Worm (Caenorhabditis elegans) whole organism, L1 larva: ENCODE measurements around the gene wdr-83.

Source experiments
- C04F5.9 ChIP-seq: sonication (generic microtip); optimal IDR thresholded peaks from 2 replicates; lab custom pipeline; 2016; ENCODE audit warnings: missing genetic modification characterization, missing compliant biosample characterization
- C16A3.4 ChIP-seq: fragments of 150-350 bp; optimal IDR thresholded peaks from 2 replicates; lab custom pipeline; 2014; ENCODE audit warnings: missing biosample characterization, missing genetic modification characterization
- F16B12.6 ChIP-seq: fragments of 150-350 bp; optimal IDR thresholded peaks from 2 replicates; lab custom pipeline; 2014; ENCODE audit warnings: missing biosample characterization, missing genetic modification characterization
- ceh-82 ChIP-seq, 3 experiments: fragments of 150-350 bp in 1 of 3; sonication (generic microtip) in 2 of 3; optimal IDR thresholded peaks; 2 replicates each; lab custom pipeline; 2014 to 2017; ENCODE audit warnings: missing biosample characterization in 3 of 3, missing genetic modification characterization in 3 of 3
- ceh-88 ChIP-seq: fragments of 200-800 bp; sonication (Bioruptor generic); IDR thresholded peaks from 2 replicates; pipeline ENCODE4 v1.3.6; 2022; ENCODE audit warnings: missing genetic modification characterization, missing compliant biosample characterization
- ceh-90 ChIP-seq: sonication (generic microtip); optimal IDR thresholded peaks from 2 replicates; lab custom pipeline; 2016; ENCODE audit warnings: missing genetic modification characterization, missing compliant biosample characterization
- efl-1 ChIP-seq, 4 experiments: fragments of 150-350 bp; optimal IDR thresholded peaks in 3 of 4; peaks in 1 of 4; 1 replicate in 1 of 4; 2 replicates in 3 of 4; lab custom pipeline; 2014; ENCODE audit warnings: missing biosample characterization in 2 of 4, missing genetic modification characterization in 2 of 4, missing genetic modification reagents in 2 of 4
- egl-27 ChIP-seq, 2 experiments: fragments of 150-350 bp in 1 of 2; sonication (generic microtip); optimal IDR thresholded peaks; 3 replicates each; lab custom pipeline; 2017 to 2018; ENCODE audit warnings: missing biosample characterization in 2 of 2, missing genetic modification characterization in 2 of 2, missing genetic modification reagents in 2 of 2
- elt-3 ChIP-seq, 6 experiments: fragments of 150-350 bp in 1 of 6; sonication (generic microtip); optimal IDR thresholded peaks; 2 replicates each; lab custom pipeline; 2017 to 2018; ENCODE audit warnings: missing biosample characterization in 6 of 6, missing genetic modification characterization in 6 of 6, inconsistent platforms in 1 of 6
- ets-5 ChIP-seq: fragments of 200-800 bp; sonication (Bioruptor generic); IDR thresholded peaks from 2 replicates; pipeline ENCODE4 v1.3.6; 2022; ENCODE audit warnings: missing genetic modification characterization, missing compliant biosample characterization
- fkh-10 ChIP-seq: sonication (generic microtip); optimal IDR thresholded peaks from 2 replicates; lab custom pipeline; 2017; ENCODE audit warnings: missing biosample characterization, missing genetic modification reagents, missing genetic modification characterization
- fkh-8 ChIP-seq: sonication (generic microtip); optimal IDR thresholded peaks from 2 replicates; lab custom pipeline; 2016; ENCODE audit warnings: mild to moderate bottlenecking, missing genetic modification characterization, missing compliant biosample characterization
- fos-1 ChIP-seq: fragments of 150-350 bp; optimal IDR thresholded peaks from 2 replicates; lab custom pipeline; 2014; ENCODE audit warnings: missing biosample characterization, missing genetic modification characterization
- hlh-17 ChIP-seq: fragments of 200-800 bp; sonication (Bioruptor generic); optimal IDR thresholded peaks from 2 replicates; lab custom pipeline; 2018; ENCODE audit warnings: missing genetic modification characterization, mild to moderate bottlenecking, missing compliant biosample characterization, moderate library complexity, borderline replicate concordance
- isw-1 ChIP-seq: fragments of 200-800 bp; sonication (Bioruptor generic); IDR thresholded peaks from 2 replicates; pipeline ENCODE4 v1.3.6; 2022; ENCODE audit warnings: missing genetic modification characterization, missing compliant biosample characterization
- lin-13 ChIP-seq: fragments of 150-350 bp; optimal IDR thresholded peaks from 2 replicates; lab custom pipeline; 2014; ENCODE audit warnings: missing biosample characterization, missing genetic modification reagents, missing genetic modification characterization
- lin-14 ChIP-seq: fragments of 200-800 bp; sonication (Bioruptor generic); optimal IDR thresholded peaks from 2 replicates; lab custom pipeline; 2018; ENCODE audit warnings: mild to moderate bottlenecking, missing genetic modification characterization, moderate library complexity, missing compliant biosample characterization
- lin-15B ChIP-seq: fragments of 150-350 bp; sonication (generic microtip); optimal IDR thresholded peaks from 3 replicates; lab custom pipeline; 2014; ENCODE audit warnings: missing biosample characterization, missing genetic modification characterization
- lin-35 ChIP-seq, 2 experiments: fragments of 150-350 bp; optimal IDR thresholded peaks; 2 replicates each; lab custom pipeline; 2014; ENCODE audit warnings: missing biosample characterization in 2 of 2, missing genetic modification characterization in 2 of 2, missing genetic modification reagents in 2 of 2
- lsy-2 ChIP-seq, 2 experiments: fragments of 150-350 bp; optimal IDR thresholded peaks; 2 replicates each; lab custom pipeline; 2014; ENCODE audit warnings: missing biosample characterization in 2 of 2, missing genetic modification characterization in 2 of 2
- mdl-1 ChIP-seq, 2 experiments: fragments of 150-350 bp; optimal IDR thresholded peaks; 2 replicates each; lab custom pipeline; 2014 to 2017; ENCODE audit warnings: missing biosample characterization in 2 of 2, missing genetic modification characterization in 2 of 2, inconsistent platforms in 1 of 2
- mep-1 ChIP-seq: fragments of 150-350 bp; optimal IDR thresholded peaks from 2 replicates; lab custom pipeline; 2014; ENCODE audit warnings: missing biosample characterization, missing genetic modification characterization
- nhr-47 ChIP-seq: sonication (generic microtip); optimal IDR thresholded peaks from 2 replicates; lab custom pipeline; 2016; ENCODE audit warnings: mild to moderate bottlenecking, missing genetic modification characterization, moderate library complexity, missing compliant biosample characterization
- nhr-71 ChIP-seq: sonication (generic microtip); optimal IDR thresholded peaks from 2 replicates; lab custom pipeline; 2016; ENCODE audit warnings: mild to moderate bottlenecking, missing genetic modification characterization, moderate library complexity, missing compliant biosample characterization
- pag-3 ChIP-seq: sonication (generic microtip); optimal IDR thresholded peaks from 2 replicates; lab custom pipeline; 2017; ENCODE audit warnings: missing genetic modification characterization, mild to moderate bottlenecking, missing compliant biosample characterization, antibody characterized with exemption, borderline replicate concordance; ENCODE audit not compliant: insufficient read depth
- pax-3 ChIP-seq: fragments of 200-800 bp; sonication (Bioruptor generic); optimal IDR thresholded peaks from 2 replicates; lab custom pipeline; 2018; ENCODE audit warnings: mild to moderate bottlenecking, missing genetic modification characterization, moderate library complexity, missing compliant biosample characterization
- snu-23 ChIP-seq: sonication (generic microtip); optimal IDR thresholded peaks from 2 replicates; lab custom pipeline; 2016; ENCODE audit warnings: missing genetic modification characterization, missing compliant biosample characterization
- sptf-1 ChIP-seq: fragments of 150-350 bp; optimal IDR thresholded peaks from 2 replicates; lab custom pipeline; 2014; ENCODE audit warnings: missing biosample characterization, missing genetic modification characterization
- tlp-1 ChIP-seq: fragments of 150-350 bp; optimal IDR thresholded peaks from 2 replicates; lab custom pipeline; 2014; ENCODE audit warnings: missing biosample characterization, missing genetic modification characterization
- unc-130 ChIP-seq: fragments of 150-350 bp; optimal IDR thresholded peaks from 2 replicates; lab custom pipeline; 2017; ENCODE audit warnings: missing biosample characterization, missing genetic modification characterization, inconsistent platforms
- unc-86 ChIP-seq: sonication (generic microtip); optimal IDR thresholded peaks from 2 replicates; lab custom pipeline; 2016; ENCODE audit warnings: missing genetic modification characterization, missing compliant biosample characterization
- vab-15 ChIP-seq: sonication (generic microtip); optimal IDR thresholded peaks from 2 replicates; lab custom pipeline; 2017; ENCODE audit warnings: missing genotype, mild to moderate bottlenecking, missing genetic modification characterization, missing compliant biosample characterization
- ztf-4 ChIP-seq: fragments of 150-350 bp; optimal IDR thresholded peaks from 2 replicates; lab custom pipeline; 2014; ENCODE audit warnings: missing biosample characterization, missing genetic modification characterization

The wdr-83 gene

DNA sequence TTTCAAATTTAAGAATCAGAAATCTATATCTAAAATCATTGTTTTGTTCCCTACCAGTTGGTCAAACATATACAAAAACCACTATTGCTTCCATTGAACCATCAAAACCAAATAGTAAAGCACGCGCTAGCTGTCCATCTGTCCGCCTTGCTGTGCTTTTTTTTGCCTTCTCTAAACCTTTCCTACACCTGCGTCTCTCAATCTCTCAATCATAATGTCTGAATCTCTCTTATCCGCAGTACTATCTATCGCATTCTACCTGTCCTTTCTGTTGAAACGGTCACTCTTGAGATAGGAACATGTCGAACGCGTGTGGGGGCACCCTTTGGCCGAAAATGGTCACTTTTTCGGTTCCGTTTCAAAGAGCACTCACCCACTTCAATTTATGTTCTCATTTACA, 15.8 kb upstream of the wdr-83 start (continued):
- peak in 1 of 2 experiments; percentile 29 for TF ChIP-seq lsy-2 (tag; optimal IDR thresholded peaks at IDR 0.05; lab: Kevin White, UChicago)
- no peak for TF ChIP-seq fos-1 (tag; lab: Kevin White, UChicago)
- TF ChIP-seq vab-15 (tag; lab: Kevin White, UChicago): no peak
- TF ChIP-seq unc-130 (tag; lab: Kevin White, UChicago): no peak
- no peak for TF ChIP-seq isw-1 (GFP tag; lab: Robert Waterston, UW)
- TF ChIP-seq tlp-1: no peak
- no peak for TF ChIP-seq ceh-90
- TF ChIP-seq nhr-47 (tag; lab: Kevin White, UChicago): no peak
- peak in 1 of 2 experiments; percentile 6 for TF ChIP-seq mdl-1 (tag; optimal IDR thresholded peaks at IDR 0.05; lab: Kevin White, UChicago)
- TF ChIP-seq pax-3: no peak
- no peak for TF ChIP-seq pag-3 (tag; lab: Kevin White, UChicago)
- no peak for TF ChIP-seq hlh-17 (GFP tag; lab: Kevin White, UChicago)
- no peak for TF ChIP-seq egl-27 (tag; optimal IDR thresholded peaks at IDR 0.05; lab: Kevin White, UChicago)
- TF ChIP-seq ztf-4 (tag; lab: Kevin White, UChicago): no peak
- TF ChIP-seq mep-1 (tag; lab: Kevin White, UChicago): peak; percentile 44
- no peak for TF ChIP-seq lin-15B (tag; lab: Kevin White, UChicago)
- peak; percentile 59 for TF ChIP-seq lin-14 (GFP tag; lab: Kevin White, UChicago)
- peak; percentile 12 to 14 for TF ChIP-seq lin-35 (GFP tag; optimal IDR thresholded peaks at IDR 0.05; lab: Kevin White, UChicago)
- no peak for TF ChIP-seq lin-13
- TF ChIP-seq unc-86 (tag; lab: Kevin White, UChicago): no peak
- TF ChIP-seq ceh-88: no peak
- TF ChIP-seq F16B12.6 (tag; lab: Kevin White, UChicago): no peak
- TF ChIP-seq elt-3 (tag; optimal IDR thresholded peaks at IDR 0.05; lab: Kevin White, UChicago): no peak

DNA sequence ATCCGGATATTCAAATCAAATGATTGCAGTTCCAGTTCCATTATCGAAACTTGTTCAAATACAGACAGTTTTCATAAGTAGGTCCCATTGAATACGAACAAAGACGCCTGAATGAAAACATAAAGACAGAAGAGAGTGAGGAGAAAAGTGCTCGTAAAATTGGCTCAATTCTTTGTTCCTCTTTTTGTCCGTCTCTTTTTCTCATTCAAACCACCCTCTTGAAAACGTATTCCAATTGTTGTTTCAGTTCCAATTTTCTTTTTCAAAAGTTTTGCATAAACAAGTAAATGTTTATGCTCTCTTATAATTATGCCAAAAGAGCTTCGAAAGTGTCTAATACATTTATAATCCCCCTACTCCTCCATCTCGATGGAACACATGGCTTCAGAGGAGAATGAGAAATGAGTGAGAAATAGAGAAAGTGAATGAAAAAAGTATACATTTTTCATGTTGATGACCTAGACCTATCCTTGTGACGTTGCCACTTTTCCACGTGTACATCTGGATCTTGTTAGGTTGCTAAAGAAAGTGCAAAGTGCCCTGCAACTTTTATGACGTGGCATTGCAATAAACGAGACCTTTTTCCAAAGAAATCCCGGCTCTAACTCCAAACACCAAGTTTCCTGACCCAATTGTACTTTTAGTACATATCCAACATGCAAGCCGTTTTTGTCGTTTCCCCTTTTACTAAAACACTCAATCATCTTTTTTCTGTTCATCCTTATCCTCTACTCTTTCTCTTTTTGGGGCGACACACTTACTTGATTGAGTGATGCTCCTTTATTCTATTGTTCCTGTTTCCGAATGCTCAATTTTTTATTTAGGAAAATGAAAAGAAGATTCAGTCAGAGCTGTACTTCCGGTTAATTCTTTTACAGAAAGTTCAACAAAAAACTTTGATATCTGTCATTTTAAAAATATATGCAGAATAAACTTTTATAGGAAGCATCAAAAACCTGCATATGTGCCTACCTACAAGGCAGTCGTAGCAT, 15.0 kb upstream of the wdr-83 start:
- TF ChIP-seq fkh-10 (GFP tag; lab: Kevin White, UChicago) (peak; percentile 87), lin-14 (GFP tag; lab: Kevin White, UChicago) (peak; percentile 58), sptf-1 (tag; lab: Kevin White, UChicago) (no peak), C16A3.4 (tag; lab: Kevin White, UChicago) (no peak)

DNA sequence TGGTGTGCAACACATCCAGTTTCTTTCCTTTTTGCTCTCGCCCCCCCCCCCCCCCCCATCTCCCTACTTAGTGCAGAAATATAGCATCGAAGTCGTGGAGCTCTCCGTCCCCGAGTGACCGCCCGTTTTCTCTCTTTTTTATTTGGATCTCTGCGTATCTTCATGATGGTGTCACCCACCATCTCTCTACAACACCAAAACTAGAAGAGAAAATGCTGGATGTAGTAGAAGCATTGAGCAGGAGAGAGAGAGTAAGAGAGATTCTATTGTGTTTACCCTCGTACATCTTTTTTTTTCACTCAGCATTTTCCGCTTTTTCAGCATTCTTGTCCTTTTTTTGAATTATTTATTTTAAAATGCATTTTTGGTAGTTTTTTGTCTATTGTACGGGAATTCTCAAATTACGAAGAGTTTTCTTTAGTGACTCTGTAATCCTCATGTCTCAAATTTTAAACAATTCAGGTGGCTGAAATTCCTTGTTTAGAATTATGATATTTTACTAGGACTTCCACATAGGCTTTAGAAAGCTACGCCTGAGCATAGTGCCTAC, 10.9 kb upstream of the wdr-83 start:
- no peak for TF ChIP-seq ztf-4 (tag; lab: Kevin White, UChicago)
- TF ChIP-seq fkh-8 (tag; lab: Kevin White, UChicago): peak; percentile 36
- TF ChIP-seq lsy-2 (tag; optimal IDR thresholded peaks at IDR 0.05; lab: Kevin White, UChicago): peak in 1 of 2 experiments; percentile 28
- TF ChIP-seq lin-14 (GFP tag; lab: Kevin White, UChicago): peak; percentile 78
- peak; percentile 63 for TF ChIP-seq fkh-10 (GFP tag; lab: Kevin White, UChicago)
- TF ChIP-seq ceh-82 (tag; optimal IDR thresholded peaks at IDR 0.05; lab: Kevin White, UChicago): peak in 1 of 3 experiments; percentile 47
- peak; percentile 57 for TF ChIP-seq unc-86 (tag; lab: Kevin White, UChicago)
- no peak for TF ChIP-seq efl-1 (optimal IDR thresholded peaks at IDR 0.05; lab: Kevin White, UChicago)
- TF ChIP-seq efl-1 (GFP tag; optimal IDR thresholded peaks at IDR 0.05 in 1 of 2; lab: Kevin White, UChicago): peak in 1 of 2 experiments; percentile 62
- peak; percentile 8 for TF ChIP-seq snu-23
- TF ChIP-seq mep-1 (tag; lab: Kevin White, UChicago): peak; percentile 8
- peak; percentile 14 for TF ChIP-seq nhr-71 (tag; lab: Kevin White, UChicago)
- no peak for TF ChIP-seq nhr-47 (tag; lab: Kevin White, UChicago)
- no peak for TF ChIP-seq ets-5 (GFP tag; lab: Robert Waterston, UW)
- TF ChIP-seq C04F5.9: no peak
